Worm (Caenorhabditis elegans) whole organism, L4/young adult: Measurements from ENCODE around the gene T01G1.2.

Experiments
- W03F9.2 ChIP-seq: fragments of 150-350 bp; optimal IDR thresholded peaks from 2 replicates; lab custom pipeline; 2014; ENCODE audit warnings: missing biosample characterization, missing genetic modification characterization
- him-1 ChIP-seq: sonication (generic microtip); optimal IDR thresholded peaks from 2 replicates; lab custom pipeline; 2016; ENCODE audit warnings: missing genotype, missing genetic modification reagents, missing genetic modification characterization, missing compliant biosample characterization

DNA sequence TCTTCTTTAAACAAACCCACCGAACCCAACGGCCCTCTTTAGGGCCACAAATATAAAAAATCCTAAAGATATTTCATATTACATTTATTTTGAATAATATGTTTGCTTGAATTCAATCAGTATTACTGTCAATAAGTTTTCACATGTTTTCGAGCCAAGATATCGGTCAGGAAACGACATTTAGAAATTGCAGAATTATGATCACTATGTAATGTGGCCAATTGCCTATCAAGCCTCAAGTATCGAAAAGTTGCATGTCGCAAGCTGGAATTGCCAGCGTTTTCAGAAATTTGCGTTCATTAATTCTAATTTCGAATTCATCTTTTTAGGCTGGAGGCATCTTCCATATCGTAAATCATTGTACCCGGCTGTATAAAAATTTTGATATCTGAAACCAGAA lies 47.3 kb downstream of the T01G1.2 start:
- TF ChIP-seq him-1 (tag; lab: Kevin White, UChicago) (no peak), W03F9.2 (tag; lab: Kevin White, UChicago) (no peak)
